Worm (Caenorhabditis elegans) whole organism, young adult: ENCODE measurements around the gene str-74.

Source experiments
- B0035.1 ChIP-seq: sonication (generic microtip); optimal IDR thresholded peaks from 2 replicates; lab custom pipeline; 2016; ENCODE audit warnings: missing genetic modification characterization, mild to moderate bottlenecking, missing compliant biosample characterization, missing genotype, missing genetic modification reagents
- C06A6.2 ChIP-seq: fragments of 200-800 bp; sonication (Bioruptor generic); conservative IDR thresholded peaks from 2 replicates; pipeline ENCODE4 v1.3.6; 2022; ENCODE audit warnings: missing genetic modification characterization, missing compliant biosample characterization
- C17E4.6 ChIP-seq: fragments of 200-800 bp; sonication (Bioruptor generic); IDR thresholded peaks from 2 replicates; pipeline ENCODE4 v1.3.6; 2022; ENCODE audit warnings: missing genetic modification reagents, missing genetic modification characterization, missing compliant biosample characterization
- F22D6.2 ChIP-seq: sonication (generic microtip); optimal IDR thresholded peaks from 2 replicates; lab custom pipeline; 2016; ENCODE audit warnings: mild to moderate bottlenecking, missing genetic modification characterization, missing compliant biosample characterization
- F37B4.10 ChIP-seq: fragments of 200-800 bp; sonication (Bioruptor generic); IDR thresholded peaks from 2 replicates; pipeline ENCODE4 v1.3.6; 2022; ENCODE audit warnings: missing genetic modification characterization, missing compliant biosample characterization
- F49E8.2 ChIP-seq: sonication (generic microtip); optimal IDR thresholded peaks from 3 replicates; lab custom pipeline; 2017; ENCODE audit warnings: missing genetic modification characterization, mild to moderate bottlenecking, missing compliant biosample characterization, antibody characterized with exemption, moderate library complexity; ENCODE audit not compliant: insufficient read depth
- F52B5.7 ChIP-seq: sonication (generic microtip); optimal IDR thresholded peaks from 2 replicates; lab custom pipeline; 2016; ENCODE audit warnings: mild to moderate bottlenecking, missing genetic modification characterization, missing compliant biosample characterization
- Y53G8AR.9 ChIP-seq: fragments of 200-800 bp; sonication (Bioruptor generic); conservative IDR thresholded peaks from 2 replicates; pipeline ENCODE4 v1.3.6; 2022; ENCODE audit warnings: missing genetic modification reagents, missing genetic modification characterization, missing compliant biosample characterization
- akir-1 ChIP-seq: fragments of 200-800 bp; sonication (Bioruptor generic); optimal IDR thresholded peaks from 2 replicates; lab custom pipeline; 2018; ENCODE audit warnings: mild to moderate bottlenecking, missing genetic modification characterization, moderate library complexity, missing compliant biosample characterization
- attf-6 ChIP-seq: fragments of 200-800 bp; sonication (Bioruptor generic); IDR thresholded peaks from 2 replicates; pipeline ENCODE4 v1.3.6; 2022; ENCODE audit warnings: missing genetic modification reagents, missing genetic modification characterization, missing compliant biosample characterization
- bed-2 ChIP-seq: fragments of 200-800 bp; sonication (Bioruptor generic); IDR thresholded peaks from 2 replicates; pipeline ENCODE4 v1.3.6; 2022; ENCODE audit warnings: missing genetic modification reagents, missing genetic modification characterization, missing compliant biosample characterization
- ccch-3 ChIP-seq: fragments of 200-800 bp; sonication (Bioruptor generic); optimal IDR thresholded peaks from 2 replicates; lab custom pipeline; 2018; ENCODE audit warnings: mild to moderate bottlenecking, missing genetic modification characterization, missing compliant biosample characterization
- cebp-2 ChIP-seq: fragments of 200-800 bp; sonication (Bioruptor generic); IDR thresholded peaks from 2 replicates; pipeline ENCODE4 v1.3.6; 2022; ENCODE audit warnings: missing genetic modification characterization, missing compliant biosample characterization
- dpl-1 ChIP-seq: fragments of 150-350 bp; optimal IDR thresholded peaks from 2 replicates; lab custom pipeline; 2014; ENCODE audit warnings: missing biosample characterization, missing genetic modification reagents, missing genetic modification characterization
- efl-1 ChIP-seq: fragments of 150-350 bp; optimal IDR thresholded peaks from 2 replicates; lab custom pipeline; 2014; ENCODE audit warnings: missing biosample characterization, missing genetic modification reagents, missing genetic modification characterization
- egl-44 ChIP-seq: fragments of 200-800 bp; sonication (Bioruptor generic); IDR thresholded peaks from 2 replicates; pipeline ENCODE4 v1.3.6; 2022; ENCODE audit warnings: missing genetic modification reagents, missing genetic modification characterization, missing compliant biosample characterization
- fkh-3 ChIP-seq: sonication (generic microtip); optimal IDR thresholded peaks from 2 replicates; lab custom pipeline; 2016; ENCODE audit warnings: mild to moderate bottlenecking, missing genetic modification characterization, missing compliant biosample characterization
- hlh-12 ChIP-seq: sonication (generic microtip); optimal IDR thresholded peaks from 2 replicates; lab custom pipeline; 2016; ENCODE audit warnings: missing genetic modification characterization, missing compliant biosample characterization
- hlh-26 ChIP-seq: fragments of 200-800 bp; sonication (Bioruptor generic); conservative IDR thresholded peaks from 2 replicates; pipeline ENCODE4 v1.3.6; 2022; ENCODE audit warnings: missing genetic modification reagents, missing genetic modification characterization, missing compliant biosample characterization
- hmg-1.2 ChIP-seq: fragments of 200-800 bp; sonication (Bioruptor generic); IDR thresholded peaks from 2 replicates; pipeline ENCODE4 v1.3.6; 2022; ENCODE audit warnings: missing genetic modification reagents, missing genetic modification characterization, missing compliant biosample characterization
- lsl-1 ChIP-seq: fragments of 200-800 bp; sonication (Bioruptor generic); optimal IDR thresholded peaks from 2 replicates; lab custom pipeline; 2018; ENCODE audit warnings: mild to moderate bottlenecking, missing genetic modification characterization, moderate library complexity, missing compliant biosample characterization
- madf-8 ChIP-seq: fragments of 200-800 bp; sonication (Bioruptor generic); conservative IDR thresholded peaks from 2 replicates; pipeline ENCODE4 v1.3.6; 2022; ENCODE audit warnings: missing genetic modification reagents, missing genetic modification characterization, missing compliant biosample characterization
- mel-28 ChIP-seq: sonication (generic microtip); optimal IDR thresholded peaks from 2 replicates; lab custom pipeline; 2016; ENCODE audit warnings: borderline replicate concordance, mild to moderate bottlenecking, missing genetic modification characterization, missing compliant biosample characterization
- nfya-1 ChIP-seq: sonication (generic microtip); optimal IDR thresholded peaks from 2 replicates; lab custom pipeline; 2017; ENCODE audit warnings: antibody characterized with exemption, missing compliant biosample characterization, missing genetic modification characterization, borderline replicate concordance; ENCODE audit not compliant: insufficient read depth
- nfya-2 ChIP-seq: fragments of 200-800 bp; sonication (Bioruptor generic); IDR thresholded peaks from 2 replicates; pipeline ENCODE4 v1.3.6; 2022; ENCODE audit warnings: missing genetic modification reagents, missing genetic modification characterization, missing compliant biosample characterization
- nfyb-1 ChIP-seq: fragments of 200-800 bp; sonication (Bioruptor generic); IDR thresholded peaks from 2 replicates; pipeline ENCODE4 v1.3.6; 2022; ENCODE audit warnings: missing genetic modification reagents, missing genetic modification characterization, missing compliant biosample characterization
- nhr-27 ChIP-seq: fragments of 200-800 bp; sonication (Bioruptor generic); optimal IDR thresholded peaks from 2 replicates; lab custom pipeline; 2018; ENCODE audit warnings: mild to moderate bottlenecking, missing genetic modification characterization, moderate library complexity, missing compliant biosample characterization
- rcor-1 ChIP-seq: fragments of 200-800 bp; sonication (Bioruptor generic); IDR thresholded peaks from 2 replicates; pipeline ENCODE4 v1.3.6; 2022; ENCODE audit warnings: missing genetic modification reagents, missing genetic modification characterization, missing compliant biosample characterization
- rec-8 ChIP-seq, 2 experiments: sonication (generic microtip); optimal IDR thresholded peaks; 2 replicates each; lab custom pipeline; 2016; ENCODE audit warnings: mild to moderate bottlenecking in 2 of 2, missing genetic modification characterization in 2 of 2, missing genetic modification reagents in 2 of 2, missing genotype in 2 of 2, missing biosample characterization in 1 of 2, missing compliant biosample characterization in 1 of 2, moderate library complexity in 1 of 2
- sea-2 ChIP-seq: fragments of 200-800 bp; sonication (Bioruptor generic); IDR thresholded peaks from 2 replicates; pipeline ENCODE4 v1.3.6; 2022; ENCODE audit warnings: missing genetic modification characterization, missing compliant biosample characterization
- snpc-1.1 ChIP-seq: sonication (generic microtip); optimal IDR thresholded peaks from 2 replicates; lab custom pipeline; 2017; ENCODE audit warnings: missing genetic modification characterization, mild to moderate bottlenecking, missing compliant biosample characterization, antibody characterized with exemption, moderate library complexity, missing genotype, missing genetic modification reagents; ENCODE audit not compliant: insufficient read depth
- snpc-4 ChIP-seq, 5 experiments: fragments of 150-350 bp in 1 of 5; sonication (generic microtip) in 4 of 5; optimal IDR thresholded peaks; 2 replicates each; lab custom pipeline; 2014 to 2018; ENCODE audit warnings: missing genetic modification characterization in 5 of 5, missing biosample characterization in 3 of 5, antibody characterized with exemption in 2 of 5, mild to moderate bottlenecking in 2 of 5, missing compliant biosample characterization in 2 of 5, missing genotype in 2 of 5, moderate library complexity in 2 of 5, missing genetic modification reagents in 1 of 5
- zfh-2 ChIP-seq: fragments of 200-800 bp; sonication (Bioruptor generic); conservative IDR thresholded peaks from 2 replicates; pipeline ENCODE4 v1.3.6; 2022; ENCODE audit warnings: missing genetic modification reagents, missing genetic modification characterization, missing compliant biosample characterization
- ztf-6 ChIP-seq: fragments of 200-800 bp; sonication (Bioruptor generic); IDR thresholded peaks from 2 replicates; pipeline ENCODE4 v1.3.6; 2022; ENCODE audit warnings: missing genetic modification reagents, missing genetic modification characterization, missing compliant biosample characterization

The str-74 gene

DNA sequence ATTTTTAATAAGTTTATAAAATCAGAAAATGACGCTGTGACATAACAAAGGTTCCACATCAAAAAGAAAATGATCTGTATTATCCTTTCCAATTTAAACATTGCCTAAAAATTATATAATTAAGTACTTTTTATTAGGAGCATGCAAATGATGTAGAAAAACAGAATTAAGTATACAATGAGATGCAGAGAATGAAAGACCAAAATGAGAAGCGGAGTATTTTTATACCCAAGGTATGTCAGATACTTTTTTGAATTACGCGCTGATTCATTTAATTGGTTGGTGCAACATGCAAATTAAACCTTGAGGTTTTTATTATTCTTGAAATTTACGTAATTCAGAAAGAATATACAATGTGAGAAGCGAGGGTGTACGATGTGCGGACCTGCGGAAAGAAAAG lies 19.2 kb upstream of the str-74 start, which contains the start of gene C32A9.1:
Gene C32A9.1, minus strand, starts transcription at position 101 of the 400 bp plus-strand sequence.
- TF ChIP-seq nhr-27 (tag; lab: Kevin White, UChicago) (no peak), nfya-1 (tag; lab: Kevin White, UChicago) (no peak), rcor-1 (GFP tag; lab: Robert Waterston, UW) (no peak), egl-44 (GFP tag; lab: Robert Waterston, UW) (no peak), fkh-3 (tag; lab: Kevin White, UChicago) (no peak), mel-28 (tag; lab: Kevin White, UChicago) (no peak), bed-2 (GFP tag; lab: Robert Waterston, UW) (no peak), F37B4.10 (GFP tag; lab: Robert Waterston, UW) (no peak), akir-1 (no peak), zfh-2 (no peak), hlh-12 (tag; lab: Kevin White, UChicago) (no peak), C06A6.2 (GFP tag; lab: Robert Waterston, UW) (no peak), F22D6.2 (tag; lab: Kevin White, UChicago) (no peak), lsl-1 (GFP tag; lab: Kevin White, UChicago) (no peak)

DNA sequence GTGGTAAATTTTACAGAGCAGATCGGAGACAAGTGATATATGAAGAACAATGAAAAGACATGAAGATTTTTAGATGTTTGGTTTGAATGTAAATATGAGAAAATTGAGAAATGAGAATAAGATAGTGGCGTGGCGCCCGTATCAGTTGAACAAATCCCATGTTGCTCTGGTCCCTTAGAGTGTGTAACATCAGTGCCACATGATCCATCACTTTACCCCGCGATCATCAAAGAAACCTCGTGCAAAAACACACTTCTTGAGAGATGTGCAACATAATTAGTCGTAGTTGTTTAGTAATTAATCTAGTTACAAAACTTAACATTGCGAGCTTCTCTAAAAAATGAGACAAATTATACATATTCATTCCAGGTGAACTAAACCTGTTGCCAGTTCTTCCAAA lies 13.2 kb upstream of the str-74 start:
- TF ChIP-seq rcor-1 (GFP tag; lab: Robert Waterston, UW) (no peak), fkh-3 (tag; lab: Kevin White, UChicago) (no peak), snpc-1.1 (no peak), nfya-2 (GFP tag; lab: Robert Waterston, UW) (no peak), Y53G8AR.9 (GFP tag; lab: Robert Waterston, UW) (no peak), attf-6 (GFP tag; lab: Robert Waterston, UW) (no peak), ccch-3 (GFP tag; lab: Kevin White, UChicago) (no peak), rec-8 (tag; optimal IDR thresholded peaks at IDR 0.05; lab: Kevin White, UChicago) (no peak), dpl-1 (no peak), cebp-2 (GFP tag; lab: Robert Waterston, UW) (no peak), F52B5.7 (tag; lab: Kevin White, UChicago) (no peak), C17E4.6 (GFP tag; lab: Robert Waterston, UW) (no peak), hmg-1.2 (GFP tag; lab: Robert Waterston, UW) (no peak), snpc-4 (GFP tag; optimal IDR thresholded peaks at IDR 0.05; lab: Kevin White, UChicago) (no peak), snpc-4 (tag; optimal IDR thresholded peaks at IDR 0.05; lab: Kevin White, UChicago) (no peak), B0035.1 (tag; lab: Kevin White, UChicago) (no peak), sea-2 (GFP tag; lab: Robert Waterston, UW) (no peak), nfyb-1 (GFP tag; lab: Robert Waterston, UW) (no peak), F49E8.2 (no peak), efl-1 (no peak)
- TF ChIP-seq, all 124 proteins: peak for 0

DNA sequence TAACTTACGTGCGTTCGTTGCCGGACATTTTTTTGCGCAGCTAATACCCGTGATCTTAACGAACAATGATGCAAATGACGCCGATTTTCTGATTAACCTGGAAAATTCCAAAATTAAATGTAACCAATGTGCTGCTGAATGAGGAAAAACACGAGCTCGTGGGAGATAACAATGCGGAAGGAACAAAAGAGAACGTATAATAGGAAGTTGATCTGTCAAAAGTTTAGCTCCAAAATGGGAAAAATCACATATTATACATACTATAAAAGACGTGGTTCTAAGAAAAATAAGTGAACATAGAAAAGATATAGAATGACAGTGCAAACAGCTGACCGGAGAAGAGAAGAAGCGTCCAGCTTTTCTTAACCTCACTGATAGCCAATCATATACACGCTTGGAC lies 11.9 kb upstream of the str-74 start, which contains the start of gene C14H10.2:
Gene C14H10.2, minus strand, starts transcription at position 101 of the 400 bp plus-strand sequence.
- no peak for TF ChIP-seq cebp-2 (GFP tag; lab: Robert Waterston, UW)
- no peak for TF ChIP-seq hlh-26 (GFP tag; lab: Robert Waterston, UW)
- TF ChIP-seq madf-8 (GFP tag; lab: Robert Waterston, UW) = no peak

DNA sequence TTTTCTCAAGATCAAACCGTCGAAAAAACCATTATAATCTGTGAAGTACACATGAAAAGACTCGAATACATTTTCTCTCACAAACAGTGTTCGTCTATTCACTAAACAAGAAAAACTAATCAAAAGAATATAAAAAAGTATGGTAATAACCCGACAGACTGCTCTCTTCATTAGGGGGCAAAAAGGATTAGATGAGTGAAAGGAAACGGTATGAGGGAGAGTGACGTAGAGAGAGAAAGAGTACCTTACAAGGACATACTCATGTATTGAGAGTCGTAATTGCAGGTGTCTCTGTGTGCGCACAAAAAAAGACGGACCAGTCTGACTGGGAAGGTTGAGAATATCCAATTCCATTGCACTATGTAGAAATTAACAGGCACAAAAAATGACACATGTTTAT lies 8.8 kb upstream of the str-74 start:
- no peak for TF ChIP-seq ztf-6 (GFP tag; lab: Robert Waterston, UW)
